Fruit fly (Drosophila melanogaster) whole organism, embryonic: ENCODE data around the gene att-ORFB.

ENCODE experiments used
- CG43689 ChIP-seq: fragments of 200-800 bp; sonication (Bioruptor generic); IDR thresholded peaks from 2 replicates; pipeline ENCODE4 v1.3.6; 2022; ENCODE audit warnings: missing biosample characterization, missing genetic modification characterization
- pum ChIP-seq: fragments of 200-800 bp; sonication (Bioruptor generic); optimal IDR thresholded peaks from 2 replicates; lab custom pipeline; 2016; ENCODE audit warnings: missing biosample characterization, missing genetic modification characterization

dm6 chr3R:20581376-20581775, 27.2 kb upstream of the att-ORFB start, which contains the start of gene CG34008:
- TF ChIP-seq pum (GFP tag; lab: Kevin White, UChicago) (no peak), CG43689 (no peak)
